Fruit fly (Drosophila melanogaster) whole organism, embryonic: Measurements from ENCODE around the gene Ns4.

Source experiments
- Atf3 ChIP-seq: fragments of 200-800 bp; sonication (Bioruptor generic); optimal IDR thresholded peaks from 3 replicates; lab custom pipeline; 2016; ENCODE audit warnings: missing biosample characterization, missing genetic modification characterization
- Bteb2 ChIP-seq: fragments of 200-800 bp; sonication (Bioruptor generic); optimal IDR thresholded peaks from 2 replicates; lab custom pipeline; 2016; ENCODE audit warnings: missing biosample characterization, missing genetic modification characterization
- CG10366 ChIP-seq: fragments of 200-800 bp; sonication (Bioruptor generic); IDR thresholded peaks from 2 replicates; pipeline ENCODE4 v1.3.6; 2022; ENCODE audit warnings: missing biosample characterization, missing genetic modification characterization
- CG10959 ChIP-seq: fragments of 200-800 bp; sonication (Bioruptor generic); IDR thresholded peaks from 2 replicates; pipeline ENCODE4 v1.3.6; 2022; ENCODE audit warnings: missing biosample characterization, missing genetic modification characterization
- CG11085 ChIP-seq: fragments of 200-800 bp; sonication (Bioruptor generic); IDR thresholded peaks from 2 replicates; pipeline ENCODE4 v1.3.6; 2022; ENCODE audit warnings: missing biosample characterization, missing genetic modification characterization
- CG11723 ChIP-seq: fragments of 200-800 bp; sonication (Bioruptor generic); optimal IDR thresholded peaks from 2 replicates; lab custom pipeline; 2017; ENCODE audit warnings: missing biosample characterization, mild to moderate bottlenecking, missing genetic modification characterization
- CG12155 ChIP-seq: fragments of 200-800 bp; sonication (Bioruptor generic); optimal IDR thresholded peaks from 3 replicates; lab custom pipeline; 2016; ENCODE audit warnings: missing biosample characterization, missing genetic modification characterization
- CG12659 ChIP-seq: fragments of 200-800 bp; sonication (Bioruptor generic); optimal IDR thresholded peaks from 3 replicates; lab custom pipeline; 2017; ENCODE audit warnings: mild to moderate bottlenecking, missing biosample characterization, missing genetic modification reagents, missing genetic modification characterization
- CG13624 ChIP-seq: fragments of 200-800 bp; sonication (Bioruptor generic); optimal IDR thresholded peaks from 2 replicates; lab custom pipeline; 2016; ENCODE audit warnings: missing biosample characterization, missing genetic modification characterization
- CG13894 ChIP-seq: fragments of 200-800 bp; sonication (Bioruptor generic); optimal IDR thresholded peaks from 3 replicates; lab custom pipeline; 2018; ENCODE audit warnings: missing biosample characterization, mild to moderate bottlenecking, missing genetic modification characterization, moderate library complexity
- CG14050 ChIP-seq: fragments of 200-800 bp; sonication (Bioruptor generic); IDR thresholded peaks from 3 replicates; pipeline ENCODE4 v1.3.6; 2022; ENCODE audit warnings: missing biosample characterization, missing genetic modification characterization
- CG14710 ChIP-seq: fragments of 200-800 bp; sonication (Bioruptor generic); optimal IDR thresholded peaks from 3 replicates; lab custom pipeline; 2019; ENCODE audit warnings: missing biosample characterization, mild to moderate bottlenecking, missing genetic modification characterization, moderate library complexity
- CG14965 ChIP-seq: fragments of 200-800 bp; sonication (Bioruptor generic); optimal IDR thresholded peaks from 2 replicates; lab custom pipeline; 2016; ENCODE audit warnings: missing biosample characterization, missing genetic modification characterization, borderline replicate concordance
- CG17186 ChIP-seq: fragments of 200-800 bp; sonication (Bioruptor generic); optimal IDR thresholded peaks from 3 replicates; lab custom pipeline; 2017; ENCODE audit warnings: missing biosample characterization, missing genetic modification reagents, missing genetic modification characterization
- CG1792 ChIP-seq: fragments of 200-800 bp; sonication (Bioruptor generic); optimal IDR thresholded peaks from 2 replicates; lab custom pipeline; 2016; ENCODE audit warnings: missing biosample characterization, missing genetic modification characterization
- CG34422 ChIP-seq: fragments of 200-800 bp; sonication (Bioruptor generic); IDR thresholded peaks from 3 replicates; pipeline ENCODE4 v1.3.6; 2022; ENCODE audit warnings: missing biosample characterization, missing genetic modification characterization
- CG3838 ChIP-seq: fragments of 200-800 bp; sonication (Bioruptor generic); optimal IDR thresholded peaks from 3 replicates; lab custom pipeline; 2016; ENCODE audit warnings: missing biosample characterization, missing genetic modification characterization
- CG42726 ChIP-seq: fragments of 200-800 bp; sonication (Bioruptor generic); IDR thresholded peaks from 2 replicates; pipeline ENCODE4 v1.3.6; 2022; ENCODE audit warnings: missing biosample characterization, missing genetic modification characterization; ENCODE audit not compliant: partially characterized antibody
- CG4328 ChIP-seq: fragments of 200-800 bp; sonication (Bioruptor generic); optimal IDR thresholded peaks from 3 replicates; lab custom pipeline; 2017; ENCODE audit warnings: missing biosample characterization, missing genetic modification reagents, missing genetic modification characterization
- CG4617 ChIP-seq: fragments of 200-800 bp; sonication (Bioruptor generic); optimal IDR thresholded peaks from 3 replicates; lab custom pipeline; 2016; ENCODE audit warnings: missing biosample characterization, missing genetic modification characterization, borderline replicate concordance
- CG4820 ChIP-seq: fragments of 200-800 bp; sonication (Bioruptor generic); optimal IDR thresholded peaks from 3 replicates; lab custom pipeline; 2016; ENCODE audit warnings: missing biosample characterization, missing genetic modification characterization
- CG4854 ChIP-seq: fragments of 200-800 bp; sonication (Bioruptor generic); optimal IDR thresholded peaks from 2 replicates; lab custom pipeline; 2016; ENCODE audit warnings: missing biosample characterization, missing genetic modification characterization, inconsistent platforms
- CG7987 ChIP-seq: fragments of 200-800 bp; sonication (Bioruptor generic); optimal IDR thresholded peaks from 2 replicates; lab custom pipeline; 2018; ENCODE audit warnings: missing biosample characterization, mild to moderate bottlenecking, missing genetic modification characterization, moderate library complexity
- CG8359 ChIP-seq: fragments of 200-800 bp; sonication (Bioruptor generic); optimal IDR thresholded peaks from 2 replicates; lab custom pipeline; 2017; ENCODE audit warnings: missing biosample characterization, mild to moderate bottlenecking, missing genetic modification characterization, borderline replicate concordance
- CG9797 ChIP-seq: fragments of 200-800 bp; sonication (Bioruptor generic); optimal IDR thresholded peaks from 3 replicates; lab custom pipeline; 2018; ENCODE audit warnings: missing biosample characterization, mild to moderate bottlenecking, missing genetic modification characterization
- CG9817 ChIP-seq: fragments of 200-800 bp; sonication (Bioruptor generic); optimal IDR thresholded peaks from 2 replicates; lab custom pipeline; 2018; ENCODE audit warnings: missing biosample characterization, mild to moderate bottlenecking, missing genetic modification characterization, moderate library complexity
- Dip2 ChIP-seq: fragments of 200-800 bp; sonication (Bioruptor generic); IDR thresholded peaks from 2 replicates; pipeline ENCODE4 v1.3.6; 2022; ENCODE audit warnings: missing biosample characterization, missing genetic modification characterization
- Ets97D ChIP-seq: fragments of 200-800 bp; sonication (Bioruptor generic); optimal IDR thresholded peaks from 3 replicates; lab custom pipeline; 2016; ENCODE audit warnings: missing biosample characterization, missing genetic modification characterization
- H2.0 ChIP-seq: fragments of 200-800 bp; sonication (Bioruptor generic); IDR thresholded peaks from 2 replicates; pipeline ENCODE4 v1.3.6; 2022; ENCODE audit warnings: missing biosample characterization, missing genetic modification characterization
- HLH4C ChIP-seq: fragments of 200-800 bp; sonication (Bioruptor generic); IDR thresholded peaks from 3 replicates; pipeline ENCODE4 v1.3.6; 2022; ENCODE audit warnings: missing biosample characterization, missing genetic modification characterization; ENCODE audit not compliant: partially characterized antibody
- Hmr ChIP-seq: fragments of 200-800 bp; sonication (Bioruptor generic); optimal IDR thresholded peaks from 3 replicates; lab custom pipeline; 2017; ENCODE audit warnings: mild to moderate bottlenecking, missing biosample characterization, missing genetic modification reagents, missing genetic modification characterization
- Hr3 ChIP-seq: fragments of 200-800 bp; sonication (Bioruptor generic); optimal IDR thresholded peaks from 3 replicates; lab custom pipeline; 2016; ENCODE audit warnings: missing biosample characterization, missing genetic modification characterization
- MESR4 ChIP-seq: fragments of 200-800 bp; sonication (Bioruptor generic); optimal IDR thresholded peaks from 2 replicates; lab custom pipeline; 2018; ENCODE audit warnings: missing biosample characterization, mild to moderate bottlenecking, missing genetic modification characterization, moderate library complexity
- Med ChIP-seq: fragments of 200-800 bp; sonication (Bioruptor generic); peaks from one replicate; lab custom pipeline; 2016; ENCODE audit warnings: missing biosample characterization, missing genetic modification characterization, mild to moderate bottlenecking, inconsistent platforms, moderate library complexity
- NC2β ChIP-seq: fragments of 200-800 bp; sonication (Bioruptor generic); optimal IDR thresholded peaks from 2 replicates; lab custom pipeline; 2016; ENCODE audit warnings: missing biosample characterization, missing genetic modification characterization
- Nf-YB ChIP-seq: fragments of 200-800 bp; sonication (Bioruptor generic); optimal IDR thresholded peaks from 3 replicates; lab custom pipeline; 2019; ENCODE audit warnings: missing biosample characterization, mild to moderate bottlenecking, missing genetic modification characterization, moderate library complexity
- Nf-YC ChIP-seq: fragments of 200-800 bp; optimal IDR thresholded peaks from 3 replicates; lab custom pipeline; 2019; ENCODE audit warnings: missing biosample characterization, mild to moderate bottlenecking, missing genetic modification characterization, moderate library complexity
- Rx ChIP-seq: fragments of 200-800 bp; sonication (Bioruptor generic); IDR thresholded peaks from 2 replicates; pipeline ENCODE4 v1.3.6; 2022; ENCODE audit warnings: missing biosample characterization, missing genetic modification characterization
- ara ChIP-seq: fragments of 200-800 bp; sonication (Bioruptor generic); IDR thresholded peaks from 2 replicates; pipeline ENCODE4 v1.3.6; 2022; ENCODE audit warnings: missing biosample characterization, missing genetic modification characterization
- bab2 ChIP-seq: fragments of 200-800 bp; sonication (Bioruptor generic); optimal IDR thresholded peaks from 2 replicates; lab custom pipeline; 2016; ENCODE audit warnings: missing biosample characterization, missing genetic modification characterization
- ci ChIP-seq: fragments of 200-800 bp; sonication (Bioruptor generic); IDR thresholded peaks from 3 replicates; pipeline ENCODE4 v1.3.6; 2022; ENCODE audit warnings: missing biosample characterization, missing genetic modification characterization
- croc ChIP-seq: fragments of 200-800 bp; sonication (Bioruptor generic); conservative IDR thresholded peaks from 3 replicates; pipeline ENCODE4 v1.3.6; 2022; ENCODE audit warnings: missing biosample characterization, missing genetic modification characterization
- dm ChIP-seq: fragments of 200-800 bp; sonication (Bioruptor generic); optimal IDR thresholded peaks from 3 replicates; lab custom pipeline; 2016; ENCODE audit warnings: missing biosample characterization, missing genetic modification characterization
- gcm ChIP-seq: fragments of 200-800 bp; sonication (Bioruptor generic); optimal IDR thresholded peaks from 2 replicates; lab custom pipeline; 2019; ENCODE audit warnings: missing biosample characterization, mild to moderate bottlenecking, missing genetic modification characterization, moderate library complexity
- gsb ChIP-seq: fragments of 200-800 bp; sonication (Bioruptor generic); IDR thresholded peaks from 2 replicates; pipeline ENCODE4 v1.3.6; 2022; ENCODE audit warnings: missing biosample characterization, missing genetic modification characterization
- hth ChIP-seq: fragments of >200 bp; optimal IDR thresholded peaks from 2 replicates; lab custom pipeline; 2017; ENCODE audit warnings: inconsistent platforms
- pb ChIP-seq: fragments of 200-800 bp; sonication (Bioruptor generic); optimal IDR thresholded peaks from 3 replicates; lab custom pipeline; 2016; ENCODE audit warnings: missing biosample characterization, missing genetic modification characterization
- sens ChIP-seq: fragments of 200-800 bp; sonication (Bioruptor generic); peaks from one replicate; lab custom pipeline; 2016; ENCODE audit warnings: missing biosample characterization, missing genetic modification characterization
- sens-2 ChIP-seq: fragments of 200-800 bp; sonication (Bioruptor generic); IDR thresholded peaks from 2 replicates; pipeline ENCODE4 v1.3.6; 2022; ENCODE audit warnings: missing biosample characterization, missing genetic modification characterization
- stwl ChIP-seq: fragments of 200-800 bp; sonication (Bioruptor generic); optimal IDR thresholded peaks from 3 replicates; lab custom pipeline; 2018; ENCODE audit warnings: missing biosample characterization, mild to moderate bottlenecking, missing genetic modification characterization, moderate library complexity
- wek ChIP-seq: fragments of 200-800 bp; sonication (Bioruptor generic); optimal IDR thresholded peaks from 3 replicates; lab custom pipeline; 2018; ENCODE audit warnings: missing biosample characterization, mild to moderate bottlenecking, missing genetic modification characterization, moderate library complexity
- zfh1 ChIP-seq: fragments of 200-800 bp; sonication (Bioruptor generic); IDR thresholded peaks from 3 replicates; pipeline ENCODE4 v1.3.6; 2022; ENCODE audit warnings: missing biosample characterization, missing genetic modification characterization

Ns4 gene

DNA sequence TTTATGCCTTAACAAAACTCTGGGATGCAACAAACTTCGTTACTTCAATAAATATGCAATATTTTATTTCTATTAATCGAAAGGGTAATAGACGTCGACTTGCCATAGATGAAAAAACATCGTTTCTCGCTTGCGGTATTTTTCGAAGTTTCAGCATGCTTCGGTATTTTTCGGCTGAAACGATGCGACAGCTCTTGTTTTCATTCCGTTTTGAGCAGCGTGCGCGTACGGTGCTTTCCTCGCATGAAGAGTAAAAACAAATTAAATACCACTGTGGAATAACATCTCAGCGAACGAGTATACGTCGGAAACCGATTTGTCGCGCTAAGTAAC lies 45.2 kb downstream of the Ns4 start, which contains the start of gene CG9328 (continued):
- TF ChIP-seq CG14710 (tag; lab: Kevin White, UChicago) (peak; percentile 53), CG11723 (GFP tag; lab: Kevin White, UChicago) (peak; percentile 6), CG4854 (GFP tag; lab: Kevin White, UChicago) (peak; percentile 35), sens (GFP tag; lab: Kevin White, UChicago) (peak; percentile 93), Rx (no peak), CG4617 (GFP tag; lab: Kevin White, UChicago) (no peak), CG17186 (GFP tag; lab: Kevin White, UChicago) (no peak), CG34422 (GFP tag; lab: Robert Waterston, UW) (peak; percentile 67; the same call in 1 of the 3 replicates), CG9817 (tag; lab: Kevin White, UChicago) (no peak), hth (lab: Kevin White, UChicago) (no peak), dm (peak; percentile 55), Dip2 (GFP tag; lab: Robert Waterston, UW) (no peak), HLH4C (GFP tag; lab: Robert Waterston, UW) (peak; percentile 44; the same call in 1 of the 3 replicates), bab2 (GFP tag; lab: Kevin White, UChicago) (no peak), CG13624 (GFP tag; lab: Kevin White, UChicago) (no peak), wek (GFP tag; lab: Kevin White, UChicago) (peak; percentile 55), CG14050 (GFP tag; lab: Robert Waterston, UW) (peak; percentile 28; the same call in 1 of the 3 replicates), Nf-YB (peak; percentile 1), CG4820 (no peak), CG10959 (GFP tag; lab: Robert Waterston, UW) (no peak), Bteb2 (no peak), Atf3 (GFP tag; lab: Kevin White, UChicago) (no peak), Hmr (peak; percentile 66), CG14965 (GFP tag; lab: Kevin White, UChicago) (no peak), MESR4 (peak; percentile 52), CG12659 (GFP tag; lab: Kevin White, UChicago) (peak; percentile 56), CG12155 (GFP tag; lab: Kevin White, UChicago) (peak; percentile 91), croc (GFP tag; lab: Robert Waterston, UW) (no peak), NC2β (no peak), CG42726 (GFP tag; lab: Robert Waterston, UW) (peak; percentile 62; the same call in 1 of the 2 replicates), gsb (GFP tag; lab: Robert Waterston, UW) (no peak), CG10366 (no peak), CG13894 (tag; lab: Kevin White, UChicago) (peak; percentile 74), Hr3 (GFP tag; lab: Kevin White, UChicago) (peak; percentile 17), CG11085 (no peak), CG4328 (GFP tag; lab: Kevin White, UChicago) (no peak), pb (GFP tag; lab: Kevin White, UChicago) (no peak), CG1792 (GFP tag; lab: Kevin White, UChicago) (no peak), sens-2 (GFP tag; lab: Robert Waterston, UW) (no peak), stwl (tag; lab: Kevin White, UChicago) (peak; percentile 56), H2.0 (GFP tag; lab: Robert Waterston, UW) (no peak), ci (GFP tag; lab: Robert Waterston, UW) (peak; percentile 83; the same call in 2 of the 3 replicates), Ets97D (peak; percentile 59), CG3838 (GFP tag; lab: Kevin White, UChicago) (no peak), zfh1 (GFP tag; lab: Robert Waterston, UW) (0 out of 3 replicates have a peak, but pooled peaks have one; percentile 34), gcm (GFP tag; lab: Kevin White, UChicago) (peak; percentile 17), Med (peak; percentile 91), ara (GFP tag; lab: Robert Waterston, UW) (peak; percentile 25; the same call in 1 of the 2 replicates), CG8359 (GFP tag; lab: Kevin White, UChicago) (no peak), CG9797 (GFP tag; lab: Kevin White, UChicago) (peak; percentile 35), Nf-YC (tag; lab: Kevin White, UChicago) (no peak), CG7987 (GFP tag; lab: Kevin White, UChicago) (peak; percentile 20)
